Fruit fly (Drosophila melanogaster): ENCODE measurements around the gene Chchd3.

Gene Chchd3

DNA sequence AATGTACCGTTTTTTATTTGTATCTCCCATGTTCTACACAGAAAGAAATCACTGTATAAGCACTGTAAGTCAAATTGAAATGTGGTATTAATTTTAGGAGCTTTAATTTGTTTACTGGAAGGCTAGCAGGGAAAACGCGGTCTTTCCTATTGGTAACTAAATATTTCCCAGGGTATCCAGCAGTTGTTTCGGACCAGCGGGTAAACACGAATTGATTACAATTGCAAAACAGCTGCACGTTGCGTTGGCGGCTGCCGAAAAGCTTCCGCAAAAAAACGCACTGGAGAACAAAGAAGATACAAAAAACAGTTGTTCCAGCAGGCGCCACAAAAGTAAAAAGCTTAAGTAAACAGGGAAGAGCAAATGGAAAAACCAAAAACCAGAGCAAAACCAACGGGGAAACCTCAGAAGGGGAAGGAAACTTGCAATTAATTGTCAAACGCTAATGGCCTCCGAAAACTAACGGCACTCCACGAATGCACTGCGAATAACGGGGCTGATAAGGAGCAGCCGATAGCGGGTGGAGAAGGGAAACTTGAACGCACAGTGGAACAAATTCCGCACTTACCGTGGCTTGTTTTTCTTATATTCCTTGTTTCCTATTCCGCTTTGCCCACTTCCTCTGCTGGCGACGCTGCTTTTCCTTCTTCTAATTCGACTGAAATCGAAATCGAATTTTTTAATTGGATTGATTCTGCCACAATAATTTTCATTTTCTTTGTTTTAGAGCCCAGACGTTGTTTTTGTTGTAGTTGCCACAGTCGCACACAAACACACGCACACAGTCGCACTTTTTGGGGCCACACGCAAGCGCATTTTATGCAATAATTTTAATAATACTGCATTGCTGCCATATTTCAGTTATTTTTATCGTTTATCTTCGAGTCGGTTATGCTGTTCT, 6.3 kb upstream of the Chchd3 start (continued):
- TF ChIP-seq CG31627 (GFP tag; optimal IDR thresholded peaks at IDR 0.05) = peak; percentile 53
- TF ChIP-seq CG15336 (GFP tag; IDR thresholded peaks at IDR 0.05) = peak; percentile 78
- peak; percentile 71 for TF ChIP-seq Hr4 (GFP tag; optimal IDR thresholded peaks at IDR 0.05)
- TF ChIP-seq achi (GFP tag; optimal IDR thresholded peaks at IDR 0.05) = peak; percentile 9
- peak; percentile 0 for TF ChIP-seq Eip75B (GFP tag; optimal IDR thresholded peaks at IDR 0.05)
- TF ChIP-seq net (GFP tag; optimal IDR thresholded peaks at IDR 0.05) = peak; percentile 11
- TF ChIP-seq CG9139 (GFP tag; optimal IDR thresholded peaks at IDR 0.05) = no peak
- no peak for TF ChIP-seq CG6808 (GFP tag; optimal IDR thresholded peaks at IDR 0.05)
- TF ChIP-seq salr (GFP tag; optimal IDR thresholded peaks at IDR 0.05) = no peak
- TF ChIP-seq topi (GFP tag; optimal IDR thresholded peaks at IDR 0.05) = peak; percentile 56

DNA sequence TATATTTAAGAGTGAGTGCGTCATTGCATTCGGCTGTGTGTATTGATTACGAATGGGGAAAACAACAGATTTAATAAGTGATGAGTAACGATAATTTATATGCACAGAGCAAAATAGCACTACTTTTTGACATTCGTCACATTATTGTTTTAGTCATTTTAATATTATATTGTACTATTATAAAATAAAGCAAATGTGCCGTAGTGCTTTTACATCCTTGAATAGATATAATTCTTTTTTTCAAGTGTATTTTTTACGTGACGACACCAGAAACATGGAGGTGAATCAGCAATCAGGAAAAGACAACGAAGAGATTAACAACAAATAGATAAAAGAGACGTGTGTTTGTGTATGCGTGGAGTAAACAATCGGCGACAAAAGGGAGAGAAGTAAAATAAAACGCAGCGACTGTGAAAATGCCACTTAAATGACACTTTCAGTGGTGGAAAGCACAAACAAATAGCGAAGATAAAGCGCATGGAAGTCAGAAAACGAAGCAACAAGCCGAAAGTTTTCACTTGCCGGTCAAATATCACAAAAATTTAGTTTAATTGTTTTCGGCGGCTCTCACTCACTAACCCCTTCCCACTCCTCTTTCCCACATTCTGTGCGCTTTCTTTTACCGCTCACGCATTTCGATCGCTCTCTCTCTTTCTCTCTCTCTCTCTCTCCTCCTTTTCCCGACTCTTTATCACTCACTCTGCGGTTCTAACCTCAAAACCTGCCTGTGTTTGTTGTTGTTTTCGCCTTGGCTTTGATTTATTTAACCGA, 5.5 kb upstream of the Chchd3 start:
- peak; percentile 90 for TF ChIP-seq CG32006 (GFP tag; optimal IDR thresholded peaks at IDR 0.05)
- TF ChIP-seq net (GFP tag; optimal IDR thresholded peaks at IDR 0.05) = peak; percentile 84
- peak; percentile 20; the same call in 1 of the 2 replicates for TF ChIP-seq CG11294 (GFP tag; IDR thresholded peaks at IDR 0.05)
- peak; percentile 90 for TF ChIP-seq topi (GFP tag; optimal IDR thresholded peaks at IDR 0.05)
- TF ChIP-seq Sox15 (GFP tag; optimal IDR thresholded peaks at IDR 0.05) = peak; percentile 82
- peak; percentile 86 for TF ChIP-seq CG10631 (GFP tag; optimal IDR thresholded peaks at IDR 0.05)
- TF ChIP-seq Eip75B (GFP tag; optimal IDR thresholded peaks at IDR 0.05) = peak; percentile 77
- TF ChIP-seq CG3032 (tag; optimal IDR thresholded peaks at IDR 0.05) = peak; percentile 83
- TF ChIP-seq vri (GFP tag; optimal IDR thresholded peaks at IDR 0.05) = peak; percentile 68
- TF ChIP-seq fkh (GFP tag; optimal IDR thresholded peaks at IDR 0.05) = peak; percentile 76
- TF ChIP-seq eg (GFP tag; IDR thresholded peaks at IDR 0.05) = peak; percentile 84
- TF ChIP-seq achi (GFP tag; optimal IDR thresholded peaks at IDR 0.05) = peak; percentile 89
- peak; percentile 93 for TF ChIP-seq svp (GFP tag)
- TF ChIP-seq Met (GFP tag; optimal IDR thresholded peaks at IDR 0.05) = peak; percentile 89
- TF ChIP-seq CG11902 (GFP tag; optimal IDR thresholded peaks at IDR 0.05) = peak; percentile 90
- TF ChIP-seq CG6854 (GFP tag; optimal IDR thresholded peaks at IDR 0.05) = peak; percentile 76
- TF ChIP-seq CG6792 (GFP tag; optimal IDR thresholded peaks at IDR 0.05) = peak; percentile 91
- peak; percentile 70 for TF ChIP-seq dac (GFP tag; optimal IDR thresholded peaks at IDR 0.05)
- TF ChIP-seq pdm3 (GFP tag; optimal IDR thresholded peaks at IDR 0.05) = peak; percentile 80
- peak; percentile 91 for TF ChIP-seq acj6 (GFP tag; optimal IDR thresholded peaks at IDR 0.05)
- peak; percentile 78 for TF ChIP-seq dsx (GFP tag; optimal IDR thresholded peaks at IDR 0.05; ENCODE audit: poor library complexity, severe bottlenecking)
- TF ChIP-seq Hr4 (GFP tag; optimal IDR thresholded peaks at IDR 0.05) = peak; percentile 77
- peak; percentile 90 for TF ChIP-seq Ets96B (tag; optimal IDR thresholded peaks at IDR 0.05)
- peak; percentile 84 for TF ChIP-seq cyc (GFP tag; optimal IDR thresholded peaks at IDR 0.05)
- peak; percentile 94 for TF ChIP-seq esn (GFP tag; optimal IDR thresholded peaks at IDR 0.05)
- TF ChIP-seq CG31627 (GFP tag; optimal IDR thresholded peaks at IDR 0.05) = peak; percentile 85
- TF ChIP-seq Blimp-1 (GFP tag; optimal IDR thresholded peaks at IDR 0.05) = peak; percentile 84
- TF ChIP-seq CG6808 (GFP tag; optimal IDR thresholded peaks at IDR 0.05) = peak; percentile 70
- TF ChIP-seq fd85E (GFP tag; optimal IDR thresholded peaks at IDR 0.05) = peak; percentile 63
- TF ChIP-seq CG1621 (tag; optimal IDR thresholded peaks at IDR 0.05) = peak; percentile 62
- TF ChIP-seq Ets21C (GFP tag; optimal IDR thresholded peaks at IDR 0.05) = peak; percentile 74
- peak; percentile 69 for TF ChIP-seq Gug (GFP tag; IDR thresholded peaks at IDR 0.05)
- peak; percentile 84 for TF ChIP-seq CG11762 (GFP tag; optimal IDR thresholded peaks at IDR 0.05; ENCODE audit: insufficient read depth)
- peak; percentile 63 to 66 for TF ChIP-seq salr (GFP tag; optimal IDR thresholded peaks at IDR 0.05)
- TF ChIP-seq Sox14 (GFP tag; optimal IDR thresholded peaks at IDR 0.05) = peak; percentile 75
- TF ChIP-seq CG9139 (GFP tag; optimal IDR thresholded peaks at IDR 0.05) = peak; percentile 48
- peak; percentile 83 for TF ChIP-seq CG8319 (GFP tag; optimal IDR thresholded peaks at IDR 0.05)
- peak; percentile 89 for TF ChIP-seq Smox (GFP tag; optimal IDR thresholded peaks at IDR 0.05)
- peak; percentile 91 for TF ChIP-seq CG3919 (GFP tag; optimal IDR thresholded peaks at IDR 0.05)
- TF ChIP-seq Hr38 (GFP tag; optimal IDR thresholded peaks at IDR 0.05) = no peak
- TF ChIP-seq CG34406 (GFP tag; optimal IDR thresholded peaks at IDR 0.05) = peak; percentile 94
- no peak for TF ChIP-seq CG6276 (GFP tag; optimal IDR thresholded peaks at IDR 0.05)
- TF ChIP-seq Hr39 (GFP tag; optimal IDR thresholded peaks at IDR 0.05) = peak; percentile 80
